Worm (Caenorhabditis elegans) whole organism, early embryonic: ENCODE results near the gene Y51H4A.941.
"Not testable (repeated sequence)": the region's sequence is repeated elsewhere in the genome, so short reads cannot be mapped to it uniquely, and the experiment has no call there.

Source experiments
- aly-1 ChIP-seq: sonication (generic microtip); optimal IDR thresholded peaks from 2 replicates; lab custom pipeline; 2016; ENCODE audit warnings: missing genetic modification characterization, missing compliant biosample characterization
- ama-1 ChIP-seq: fragments of 150-350 bp; optimal IDR thresholded peaks from 2 replicates; lab custom pipeline; 2014
- ets-7 ChIP-seq: sonication (generic microtip); optimal IDR thresholded peaks from 2 replicates; lab custom pipeline; 2016; ENCODE audit warnings: missing genotype, missing genetic modification characterization, missing compliant biosample characterization
- flt-1 ChIP-seq: fragments of 200-800 bp; sonication (Bioruptor generic); IDR thresholded peaks from 2 replicates; pipeline ENCODE4 v1.3.6; 2022; ENCODE audit warnings: missing genetic modification characterization, missing compliant biosample characterization
- hmbx-1 ChIP-seq: sonication (generic microtip); optimal IDR thresholded peaks from 2 replicates; lab custom pipeline; 2016; ENCODE audit warnings: mild to moderate bottlenecking, missing genetic modification characterization, missing compliant biosample characterization
- hmg-4 ChIP-seq: fragments of 200-800 bp; sonication (Bioruptor generic); optimal IDR thresholded peaks from 2 replicates; lab custom pipeline; 2018; ENCODE audit warnings: mild to moderate bottlenecking, missing genetic modification characterization, missing compliant biosample characterization
- pes-1 ChIP-seq: fragments of 200-800 bp; sonication (Bioruptor generic); IDR thresholded peaks from 2 replicates; pipeline ENCODE4 v1.3.6; 2022; ENCODE audit warnings: missing genetic modification reagents, missing genetic modification characterization, missing compliant biosample characterization
- scrt-1 ChIP-seq: fragments of 200-800 bp; sonication (Bioruptor generic); IDR thresholded peaks from 2 replicates; pipeline ENCODE4 v1.3.6; 2022; ENCODE audit warnings: missing genetic modification characterization, missing compliant biosample characterization
- sea-1 ChIP-seq: fragments of 200-800 bp; sonication (Bioruptor generic); conservative IDR thresholded peaks from 2 replicates; pipeline ENCODE4 v1.3.6; 2022; ENCODE audit warnings: missing genetic modification characterization, missing compliant biosample characterization
- tbx-11 ChIP-seq: fragments of 200-800 bp; sonication (Bioruptor generic); IDR thresholded peaks from 2 replicates; pipeline ENCODE4 v1.3.6; 2022; ENCODE audit warnings: missing genetic modification characterization, missing compliant biosample characterization
- tbx-37 ChIP-seq: fragments of 200-800 bp; sonication (Bioruptor generic); conservative IDR thresholded peaks from 2 replicates; pipeline ENCODE4 v1.3.6; 2022; ENCODE audit warnings: missing genetic modification reagents, missing genetic modification characterization, missing compliant biosample characterization
- tra-4 ChIP-seq: sonication (generic microtip); optimal IDR thresholded peaks from 2 replicates; lab custom pipeline; 2017; ENCODE audit warnings: missing genetic modification characterization, missing compliant biosample characterization

- TF ChIP-seq tbx-37 (GFP tag; lab: Robert Waterston, UW) (peak; percentile 57), flt-1 (GFP tag; lab: Robert Waterston, UW) (peak; percentile 73), tbx-11 (GFP tag; lab: Robert Waterston, UW) (0 out of 2 replicates have a peak, but pooled peaks have one; percentile 64), pes-1 (GFP tag; lab: Robert Waterston, UW) (peak; percentile 85), sea-1 (peak; percentile 79), scrt-1 (GFP tag; lab: Robert Waterston, UW) (peak; percentile 83)
- TF ChIP-seq ama-1 (lab: Kevin White, UChicago); hmg-4 (GFP tag; lab: Kevin White, UChicago); tra-4 (tag; lab: Kevin White, UChicago); aly-1 (tag; lab: Kevin White, UChicago); hmbx-1 (tag; lab: Kevin White, UChicago); ets-7 (tag; lab: Kevin White, UChicago): not testable (repeated sequence)
Measured at ce11 chrIV:16731253-16731652, 36.8 kb upstream of the Y51H4A.941 start.
